Worm (Caenorhabditis elegans): Measurements from ENCODE around the gene swan-1.

ce11 chrV:13780902-13781301 lies 26.1 kb downstream of the swan-1 start:
- no peak for TF ChIP-seq T22C8.4 (GFP tag; IDR thresholded peaks at IDR 0.05)
- no peak for TF ChIP-seq flt-1 (GFP tag; IDR thresholded peaks at IDR 0.05)
- no peak for TF ChIP-seq ref-1 (GFP tag; conservative IDR thresholded peaks at IDR 0.05)
- TF ChIP-seq med-1 (GFP tag; optimal IDR thresholded peaks at IDR 0.05; ENCODE audit: insufficient read depth) = no peak
